Fruit fly (Drosophila melanogaster): ENCODE data around the gene kmg.

The kmg gene

dm6 chr2L:13164994-13165801 is 4.9 kb downstream of the kmg start, which contains the start of gene Sirt1 (continued):
- no peak for TF ChIP-seq MBD-R2 (GFP tag; IDR thresholded peaks at IDR 0.05)
- no peak for TF ChIP-seq vnd (GFP tag; IDR thresholded peaks at IDR 0.05; ENCODE audit: partially characterized antibody)
- no peak for TF ChIP-seq Sin3A (optimal IDR thresholded peaks at IDR 0.05)
- peak; percentile 53 for TF ChIP-seq Poxn (GFP tag; IDR thresholded peaks at IDR 0.05)
- TF ChIP-seq Dref (GFP tag; IDR thresholded peaks at IDR 0.05) = no peak
- TF ChIP-seq sob (GFP tag; IDR thresholded peaks at IDR 0.05) = peak; percentile 61; the same call in 1 of the 2 replicates
- peak; percentile 67 for TF ChIP-seq gcm (GFP tag; optimal IDR thresholded peaks at IDR 0.05)
- no peak for TF ChIP-seq mld (GFP tag; IDR thresholded peaks at IDR 0.05; ENCODE audit: partially characterized antibody)
- no peak for TF ChIP-seq Adf1 (GFP tag; IDR thresholded peaks at IDR 0.05)
- TF ChIP-seq slou (GFP tag; optimal IDR thresholded peaks at IDR 0.05) = peak; percentile 79
- peak; percentile 23 to 70 for TF ChIP-seq chif (GFP tag; optimal IDR thresholded peaks at IDR 0.05)
- TF ChIP-seq Optix (GFP tag; IDR thresholded peaks at IDR 0.05) = no peak
- peak; percentile 25 for TF ChIP-seq BEAF-32 (GFP tag; optimal IDR thresholded peaks at IDR 0.05)
- TF ChIP-seq Nf-YB (GFP tag; optimal IDR thresholded peaks at IDR 0.05) = peak; percentile 76
- TF ChIP-seq kay (GFP tag; optimal IDR thresholded peaks at IDR 0.05) = peak; percentile 100
- peak; percentile 4 for TF ChIP-seq Sry-δ (GFP tag; optimal IDR thresholded peaks at IDR 0.05)
- TF ChIP-seq chinmo (GFP tag; IDR thresholded peaks at IDR 0.05; ENCODE audit: partially characterized antibody) = no peak; the same call in 3 of the 4 replicates
- peak; percentile 49 for TF ChIP-seq CG10431 (GFP tag; optimal IDR thresholded peaks at IDR 0.05)
- peak; percentile 59 for TF ChIP-seq CG10462 (GFP tag; optimal IDR thresholded peaks at IDR 0.05)
- TF ChIP-seq wdn (GFP tag; IDR thresholded peaks at IDR 0.05) = peak; percentile 66
- peak; percentile 82 for TF ChIP-seq gfzf (GFP tag; optimal IDR thresholded peaks at IDR 0.05)
- TF ChIP-seq Doc3 (GFP tag; IDR thresholded peaks at IDR 0.05; ENCODE audit: partially characterized antibody) = no peak
- peak; percentile 72; the same call in 1 of the 2 replicates for TF ChIP-seq seq (GFP tag; IDR thresholded peaks at IDR 0.05)
- TF ChIP-seq Lhr (GFP tag; optimal IDR thresholded peaks at IDR 0.05) = peak; percentile 56
- TF ChIP-seq sim (GFP tag; IDR thresholded peaks at IDR 0.05) = no peak
- peak; percentile 86 for TF ChIP-seq Dek (tag; optimal IDR thresholded peaks at IDR 0.05)
- TF ChIP-seq her (GFP tag; optimal IDR thresholded peaks at IDR 0.05) = peak; percentile 42
- peak; percentile 92 for TF ChIP-seq CG14710 (tag; optimal IDR thresholded peaks at IDR 0.05)
- TF ChIP-seq pho (GFP tag; optimal IDR thresholded peaks at IDR 0.05) = peak; percentile 52
- peak; percentile 55 for TF ChIP-seq CG10959 (GFP tag; IDR thresholded peaks at IDR 0.05)
- TF ChIP-seq emc (GFP tag; optimal IDR thresholded peaks at IDR 0.05) = no peak
- peak; percentile 80 for TF ChIP-seq CG11695 (GFP tag; IDR thresholded peaks at IDR 0.05)
- TF ChIP-seq Deaf1 (tag; optimal IDR thresholded peaks at IDR 0.05) = peak; percentile 59
- TF ChIP-seq dimm (GFP tag; IDR thresholded peaks at IDR 0.05) = no peak
- peak; percentile 81 for TF ChIP-seq zen (tag; optimal IDR thresholded peaks at IDR 0.05)
- TF ChIP-seq CG2712 (tag; optimal IDR thresholded peaks at IDR 0.05) = peak; percentile 90
- no peak for TF ChIP-seq disco-r (GFP tag; optimal IDR thresholded peaks at IDR 0.05)
- TF ChIP-seq danr (GFP tag; IDR thresholded peaks at IDR 0.05) = no peak; the same call in 1 of the 2 replicates
- TF ChIP-seq CG13296 (GFP tag; optimal IDR thresholded peaks at IDR 0.05) = peak; percentile 80
- peak; percentile 77 for TF ChIP-seq CG10267 (tag; optimal IDR thresholded peaks at IDR 0.05)
- no peak for TF ChIP-seq corto (GFP tag; optimal IDR thresholded peaks at IDR 0.05)
- TF ChIP-seq Ssrp (tag; optimal IDR thresholded peaks at IDR 0.05) = peak; percentile 93
- TF ChIP-seq Dad (GFP tag; optimal IDR thresholded peaks at IDR 0.05) = no peak
- TF ChIP-seq cas (GFP tag; IDR thresholded peaks at IDR 0.05) = no peak
- TF ChIP-seq ato (GFP tag; IDR thresholded peaks at IDR 0.05; ENCODE audit: partially characterized antibody) = no peak
- TF ChIP-seq ttk (GFP tag; IDR thresholded peaks at IDR 0.05) = peak; percentile 64
- no peak for TF ChIP-seq bowl (GFP tag; IDR thresholded peaks at IDR 0.05)
- peak; percentile 77; the same call in 3 of the 4 replicates for TF ChIP-seq Gug (GFP tag; IDR thresholded peaks at IDR 0.05)
- TF ChIP-seq Sry-β (GFP tag; optimal IDR thresholded peaks at IDR 0.05) = peak; percentile 0

Measured in whole organism, embryonic.